Worm (Caenorhabditis elegans) whole organism, L2 larva: Measurements from ENCODE around the gene dhhc-13.

Experiments used
- C34F6.9 ChIP-seq: fragments of 150-350 bp; optimal IDR thresholded peaks from 2 replicates; lab custom pipeline; 2014; ENCODE audit warnings: missing biosample characterization, missing genetic modification characterization
- R02D3.7 ChIP-seq: fragments of 150-350 bp; optimal IDR thresholded peaks from 2 replicates; lab custom pipeline; 2014; ENCODE audit warnings: missing biosample characterization, missing genetic modification characterization
- Y55F3AM.14 ChIP-seq: fragments of 200-800 bp; sonication (Bioruptor generic); optimal IDR thresholded peaks from 2 replicates; lab custom pipeline; 2018; ENCODE audit warnings: mild to moderate bottlenecking, missing genetic modification characterization, missing compliant biosample characterization
- ZK546.5 ChIP-seq: sonication (generic microtip); optimal IDR thresholded peaks from 2 replicates; lab custom pipeline; 2017; ENCODE audit warnings: missing biosample characterization, missing genetic modification characterization
- alr-1 ChIP-seq: fragments of 150-350 bp; optimal IDR thresholded peaks from 2 replicates; lab custom pipeline; 2014; ENCODE audit warnings: missing biosample characterization, missing genetic modification characterization
- aly-2 ChIP-seq: fragments of 150-350 bp; optimal IDR thresholded peaks from 2 replicates; lab custom pipeline; 2014; ENCODE audit warnings: missing biosample characterization, missing genetic modification characterization
- blmp-1 ChIP-seq: sonication (generic microtip); optimal IDR thresholded peaks from 2 replicates; lab custom pipeline; 2017; ENCODE audit warnings: missing genetic modification characterization, mild to moderate bottlenecking, missing compliant biosample characterization, antibody characterized with exemption, moderate library complexity; ENCODE audit not compliant: insufficient read depth
- ceh-16 ChIP-seq: fragments of 150-350 bp; optimal IDR thresholded peaks from 2 replicates; lab custom pipeline; 2014; ENCODE audit warnings: missing biosample characterization, missing genetic modification characterization
- ceh-82 ChIP-seq: fragments of 150-350 bp; optimal IDR thresholded peaks from 2 replicates; lab custom pipeline; 2014; ENCODE audit warnings: missing biosample characterization, missing genetic modification characterization
- crh-2 ChIP-seq: sonication (generic microtip); optimal IDR thresholded peaks from 2 replicates; lab custom pipeline; 2017; ENCODE audit warnings: missing biosample characterization, missing genetic modification characterization
- dmd-4 ChIP-seq: sonication (generic microtip); optimal IDR thresholded peaks from 2 replicates; lab custom pipeline; 2017; ENCODE audit warnings: missing biosample characterization, missing genetic modification characterization
- egl-27 ChIP-seq: sonication (generic microtip); optimal IDR thresholded peaks from 3 replicates; lab custom pipeline; 2017; ENCODE audit warnings: missing biosample characterization, missing genetic modification reagents, missing genetic modification characterization
- elt-1 ChIP-seq: fragments of 150-350 bp; optimal IDR thresholded peaks from 2 replicates; lab custom pipeline; 2014; ENCODE audit warnings: missing biosample characterization, missing genetic modification characterization
- elt-3 ChIP-seq: sonication (generic microtip); optimal IDR thresholded peaks from 2 replicates; lab custom pipeline; 2017; ENCODE audit warnings: missing biosample characterization, missing genetic modification characterization
- fos-1 ChIP-seq: fragments of 150-350 bp; optimal IDR thresholded peaks from 2 replicates; lab custom pipeline; 2014; ENCODE audit warnings: missing biosample characterization, missing genetic modification characterization
- lin-11 ChIP-seq: fragments of 150-350 bp; sonication (generic microtip); optimal IDR thresholded peaks from 2 replicates; lab custom pipeline; 2014; ENCODE audit warnings: missing biosample characterization, missing genetic modification characterization, inconsistent platforms, mixed read lengths
- lin-13 ChIP-seq: fragments of 150-350 bp; optimal IDR thresholded peaks from 2 replicates; lab custom pipeline; 2014; ENCODE audit warnings: missing biosample characterization, missing genetic modification reagents, missing genetic modification characterization
- lin-39 ChIP-seq: fragments of 150-350 bp; optimal IDR thresholded peaks from 2 replicates; lab custom pipeline; 2014; ENCODE audit warnings: missing biosample characterization, missing genetic modification reagents, missing genetic modification characterization
- lsy-2 ChIP-seq, 2 experiments: fragments of 150-350 bp in 1 of 2; sonication (generic microtip) in 1 of 2; optimal IDR thresholded peaks; 2 replicates each; lab custom pipeline; 2014 to 2017; ENCODE audit warnings: missing biosample characterization in 2 of 2, missing genetic modification characterization in 2 of 2
- mab-5 ChIP-seq: fragments of 150-350 bp; optimal IDR thresholded peaks from 2 replicates; lab custom pipeline; 2014; ENCODE audit warnings: missing biosample characterization, missing genetic modification characterization
- mbf-1 ChIP-seq: sonication (generic microtip); optimal IDR thresholded peaks from 2 replicates; lab custom pipeline; 2017; ENCODE audit warnings: missing biosample characterization, missing genetic modification characterization
- mdl-1 ChIP-seq, 2 experiments: fragments of 150-350 bp in 1 of 2; sonication (generic microtip) in 1 of 2; optimal IDR thresholded peaks; 2 replicates each; lab custom pipeline; 2017; ENCODE audit warnings: missing biosample characterization in 2 of 2, missing genetic modification characterization in 2 of 2
- nhr-10 ChIP-seq: sonication (generic microtip); optimal IDR thresholded peaks from 2 replicates; lab custom pipeline; 2017; ENCODE audit warnings: missing biosample characterization, missing genetic modification characterization
- nhr-12 ChIP-seq: fragments of 150-350 bp; optimal IDR thresholded peaks from 2 replicates; lab custom pipeline; 2014; ENCODE audit warnings: missing biosample characterization, missing genetic modification characterization
- nhr-129 ChIP-seq: fragments of 150-350 bp; optimal IDR thresholded peaks from 2 replicates; lab custom pipeline; 2014; ENCODE audit warnings: missing biosample characterization, missing genetic modification characterization
- nhr-21 ChIP-seq: fragments of 150-350 bp; optimal IDR thresholded peaks from 2 replicates; lab custom pipeline; 2014; ENCODE audit warnings: missing biosample characterization, missing genetic modification characterization
- nhr-237 ChIP-seq: fragments of 150-350 bp; optimal IDR thresholded peaks from 2 replicates; lab custom pipeline; 2014; ENCODE audit warnings: missing biosample characterization, missing genetic modification characterization
- snpc-4 ChIP-seq: fragments of 150-350 bp; optimal IDR thresholded peaks from 2 replicates; lab custom pipeline; 2014; ENCODE audit warnings: missing biosample characterization, missing genetic modification characterization
- unc-39 ChIP-seq: fragments of 150-350 bp; optimal IDR thresholded peaks from 2 replicates; lab custom pipeline; 2014; ENCODE audit warnings: missing biosample characterization, missing genetic modification characterization
- unc-62 ChIP-seq: fragments of 150-350 bp; optimal IDR thresholded peaks from 2 replicates; lab custom pipeline; 2014; ENCODE audit warnings: missing biosample characterization, missing genetic modification reagents, missing genetic modification characterization
- zag-1 ChIP-seq: fragments of 150-350 bp; optimal IDR thresholded peaks from 2 replicates; lab custom pipeline; 2014; ENCODE audit warnings: missing biosample characterization, missing genetic modification characterization
- ztf-1 ChIP-seq: fragments of 200-800 bp; sonication (Bioruptor generic); conservative IDR thresholded peaks from 2 replicates; pipeline ENCODE4 v1.3.6; 2022; ENCODE audit warnings: missing genetic modification characterization, missing compliant biosample characterization
- ztf-11 ChIP-seq: sonication (generic microtip); optimal IDR thresholded peaks from 2 replicates; lab custom pipeline; 2017; ENCODE audit warnings: missing biosample characterization, missing genetic modification characterization

dhhc-13 gene

DNA sequence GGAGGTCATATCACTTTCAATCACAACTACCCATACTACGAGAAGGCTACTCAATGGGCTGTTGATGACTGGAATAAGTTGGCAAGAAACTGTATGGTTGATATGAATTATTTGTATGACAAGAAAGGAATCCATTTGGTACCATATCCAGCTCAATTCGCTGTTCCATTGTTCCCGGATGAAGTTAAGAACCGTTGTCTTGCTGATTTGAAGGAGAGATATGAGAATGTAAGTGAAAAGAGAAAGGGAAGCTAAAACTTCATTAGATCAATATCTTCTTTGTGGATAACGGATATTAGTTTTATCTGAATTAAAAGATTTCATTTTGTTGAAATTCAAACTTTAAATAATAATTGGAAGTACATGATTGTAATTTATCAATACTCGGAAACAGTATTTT is 30.5 kb upstream of the dhhc-13 start:
- TF ChIP-seq fos-1, result no peak
- no peak for TF ChIP-seq elt-3

DNA sequence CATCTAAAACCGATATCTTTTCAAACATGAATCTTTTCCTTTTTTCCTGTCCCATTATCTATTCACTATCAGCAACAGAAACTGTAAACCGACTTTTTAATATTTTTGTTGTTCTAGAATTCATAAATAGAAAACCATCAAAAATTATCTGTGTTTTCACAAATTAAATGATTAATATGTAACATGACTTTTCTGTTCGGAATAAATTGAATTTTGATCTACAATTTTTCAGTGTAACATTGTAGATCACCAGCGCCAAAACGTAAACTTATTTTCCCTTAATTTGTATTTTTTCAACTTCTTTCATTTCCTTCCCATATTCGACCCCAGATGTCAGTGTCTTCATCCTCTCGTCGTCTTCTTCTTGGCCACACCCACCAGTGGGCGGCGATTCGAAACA is 25.9 kb upstream of the dhhc-13 start, which contains the start of gene H04M03.3:
Gene H04M03.3 (plus strand): TSS at position 301 of the 400 bp plus-strand sequence.
- TF ChIP-seq Y55F3AM.14 (GFP tag; lab: Kevin White, UChicago) (no peak), alr-1 (no peak), ceh-82 (tag; lab: Kevin White, UChicago) (no peak), ZK546.5 (tag; lab: Kevin White, UChicago) (no peak), ztf-1 (no peak), nhr-129 (tag; lab: Kevin White, UChicago) (no peak), fos-1 (no peak), nhr-10 (tag; lab: Kevin White, UChicago) (no peak), mbf-1 (no peak), crh-2 (tag; lab: Kevin White, UChicago) (no peak), mdl-1 (tag; optimal IDR thresholded peaks at IDR 0.05; lab: Kevin White, UChicago) (no peak), nhr-12 (tag; lab: Kevin White, UChicago) (no peak), aly-2 (tag; lab: Kevin White, UChicago) (no peak), lin-39 (tag; lab: Kevin White, UChicago) (no peak), C34F6.9 (tag; lab: Kevin White, UChicago) (no peak), snpc-4 (tag; lab: Kevin White, UChicago) (no peak), unc-39 (no peak), mab-5 (no peak), nhr-21 (no peak), unc-62 (GFP tag; lab: Kevin White, UChicago) (no peak)

- TF ChIP-seq lsy-2 (tag; optimal IDR thresholded peaks at IDR 0.05; lab: Kevin White, UChicago), result no peak
- TF ChIP-seq elt-1, result no peak
- TF ChIP-seq lin-11, result no peak
- TF ChIP-seq R02D3.7, result no peak
- TF ChIP-seq lin-39 (tag; lab: Kevin White, UChicago), result no peak
- TF ChIP-seq unc-62 (GFP tag; lab: Kevin White, UChicago), result no peak
- no peak for TF ChIP-seq lin-13 (GFP tag; lab: Kevin White, UChicago)
- no peak for TF ChIP-seq ZK546.5 (tag; lab: Kevin White, UChicago)
- no peak for TF ChIP-seq blmp-1 (tag; lab: Kevin White, UChicago)
- no peak for TF ChIP-seq Y55F3AM.14 (GFP tag; lab: Kevin White, UChicago)
- no peak for TF ChIP-seq nhr-10 (tag; lab: Kevin White, UChicago)
- TF ChIP-seq, all 48 proteins: peak for 0
Observed at ce11 chrIV:5895190-5895589, 21.9 kb upstream of the dhhc-13 start, which contains the start of gene nspb-6. Gene nspb-6 (plus strand): TSS chrIV:5895490.

DNA sequence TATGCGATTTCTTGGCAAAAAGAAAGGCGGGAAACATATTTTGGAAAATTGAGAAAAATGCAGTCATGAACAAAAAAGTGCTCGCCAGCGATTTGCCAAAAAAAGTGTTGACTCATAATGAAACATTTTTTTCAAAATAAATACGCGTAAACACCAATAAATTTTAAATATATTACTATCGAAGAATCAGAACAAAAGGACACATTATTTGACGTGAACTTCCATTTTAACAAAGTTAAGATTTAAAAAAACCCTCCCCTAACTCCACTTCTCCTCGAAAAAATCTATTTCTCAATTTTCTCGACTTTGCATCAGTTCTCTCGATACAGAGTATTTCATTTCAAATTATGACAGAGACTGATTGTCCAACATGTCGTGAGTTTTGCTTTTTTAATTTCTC is 20.8 kb upstream of the dhhc-13 start, which contains the start of gene pck-3:
Gene pck-3 (plus strand): TSS at position 301 of the 400 bp plus-strand sequence.
- TF ChIP-seq mbf-1 (no peak), egl-27 (tag; lab: Kevin White, UChicago) (no peak), fos-1 (no peak), aly-2 (tag; lab: Kevin White, UChicago) (no peak), zag-1 (tag; lab: Kevin White, UChicago) (no peak)

DNA sequence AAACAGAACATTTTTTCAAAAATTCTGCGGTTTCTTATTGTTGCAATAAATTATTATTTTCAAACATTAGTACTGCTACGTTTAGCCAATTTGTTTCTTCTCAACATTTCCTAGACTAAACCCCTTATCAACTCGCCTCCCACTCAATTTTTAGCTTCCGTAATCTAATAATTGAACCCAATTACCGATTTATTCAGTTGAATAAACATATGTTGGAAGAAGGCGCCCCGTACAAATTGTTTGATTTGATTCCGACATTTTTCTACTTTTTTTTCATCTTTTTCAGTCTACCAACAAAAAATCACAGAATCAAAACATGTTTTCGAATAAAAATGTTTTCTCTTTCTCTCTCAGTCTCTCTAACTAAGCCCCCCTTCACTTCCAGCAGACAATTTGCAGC is 14.4 kb upstream of the dhhc-13 start:
- TF ChIP-seq dmd-4 (tag; lab: Kevin White, UChicago), result no peak
- TF ChIP-seq ztf-11 (tag; lab: Kevin White, UChicago), result no peak
- TF ChIP-seq elt-3, result no peak
- TF ChIP-seq lin-39 (tag; lab: Kevin White, UChicago), result no peak
- TF ChIP-seq C34F6.9 (tag; lab: Kevin White, UChicago), result no peak
- TF ChIP-seq egl-27 (tag; lab: Kevin White, UChicago), result no peak
- no peak for TF ChIP-seq ceh-16 (tag; lab: Kevin White, UChicago)

- TF ChIP-seq ceh-82 (tag; lab: Kevin White, UChicago) (no peak), nhr-237 (no peak), egl-27 (tag; lab: Kevin White, UChicago) (no peak), mbf-1 (no peak), nhr-10 (tag; lab: Kevin White, UChicago) (no peak)
Observed at ce11 chrIV:5903305-5903778, 13.8 kb upstream of the dhhc-13 start, which contains the start of gene H04M03.12. Gene H04M03.12 (minus strand): TSS chrIV:5903355.
